Worm (Caenorhabditis elegans): ENCODE results near the gene oac-7.

The oac-7 gene

ce11 chrV:16333412-16333811 is 23.8 kb downstream of the oac-7 start, which contains the start of gene srh-167:
Gene srh-167, plus strand, starts transcription at chrV:16333712.
- TF ChIP-seq ztf-4 (tag; optimal IDR thresholded peaks at IDR 0.05) (no peak), blmp-1 (tag; optimal IDR thresholded peaks at IDR 0.05; ENCODE audit: insufficient read depth) (no peak), elt-1 (tag; optimal IDR thresholded peaks at IDR 0.05) (no peak), mab-5 (tag; optimal IDR thresholded peaks at IDR 0.05) (no peak), egl-27 (tag; optimal IDR thresholded peaks at IDR 0.05) (no peak), F13H6.1 (tag; optimal IDR thresholded peaks at IDR 0.05) (no peak), unc-55 (GFP tag; optimal IDR thresholded peaks at IDR 0.05) (no peak), aly-2 (tag; optimal IDR thresholded peaks at IDR 0.05) (no peak), C34F6.9 (tag; optimal IDR thresholded peaks at IDR 0.05) (no peak), fos-1 (tag; optimal IDR thresholded peaks at IDR 0.05) (no peak), R02D3.7 (tag; optimal IDR thresholded peaks at IDR 0.05) (no peak), mbf-1 (tag; optimal IDR thresholded peaks at IDR 0.05) (no peak), ZK546.5 (tag; optimal IDR thresholded peaks at IDR 0.05) (no peak), nhr-77 (tag; optimal IDR thresholded peaks at IDR 0.05) (no peak), nhr-6 (tag; optimal IDR thresholded peaks at IDR 0.05) (no peak)

- no peak for TF ChIP-seq nhr-25 (tag; optimal IDR thresholded peaks at IDR 0.05)
- TF ChIP-seq nhr-23 (tag; optimal IDR thresholded peaks at IDR 0.05), result no peak
- no peak for TF ChIP-seq zag-1 (tag; optimal IDR thresholded peaks at IDR 0.05)
- TF ChIP-seq skn-1 (tag; optimal IDR thresholded peaks at IDR 0.05), result no peak
- no peak for TF ChIP-seq nhr-129 (tag; optimal IDR thresholded peaks at IDR 0.05)
- no peak for TF ChIP-seq unc-55 (GFP tag; optimal IDR thresholded peaks at IDR 0.05)
- no peak for TF ChIP-seq Y55F3AM.14 (GFP tag; optimal IDR thresholded peaks at IDR 0.05)
- no peak for TF ChIP-seq ama-1 (optimal IDR thresholded peaks at IDR 0.05)
- no peak for TF ChIP-seq lsy-2 (tag; optimal IDR thresholded peaks at IDR 0.05)
- no peak for TF ChIP-seq ceh-16 (tag; optimal IDR thresholded peaks at IDR 0.05)
- TF ChIP-seq lin-11 (tag; optimal IDR thresholded peaks at IDR 0.05), result no peak
Observed at ce11 chrV:16336326-16336725, 26.7 kb downstream of the oac-7 start, which contains the start of gene srw-87. Gene srw-87, plus strand, starts transcription at chrV:16336626.

- TF ChIP-seq unc-55 (GFP tag; optimal IDR thresholded peaks at IDR 0.05), result peak; percentile 63
Observed at ce11 chrV:16338287-16339092, 28.9 kb downstream of the oac-7 start, which contains the start of gene slc-9B.2. Gene slc-9B.2, plus strand, starts transcription at chrV:16339042.

- TF ChIP-seq crh-2 (tag; optimal IDR thresholded peaks at IDR 0.05) (peak; percentile 15), sma-9 (GFP tag; optimal IDR thresholded peaks at IDR 0.05) (peak; percentile 48), sma-9 (tag; optimal IDR thresholded peaks at IDR 0.05) (no peak), nhr-237 (tag; optimal IDR thresholded peaks at IDR 0.05) (no peak), fos-1 (tag; optimal IDR thresholded peaks at IDR 0.05) (peak; percentile 8)
Observed at ce11 chrV:16342258-16342618, 32.6 kb downstream of the oac-7 start, which contains the start of gene nhr-193. Gene nhr-193, plus strand, starts transcription at chrV:16342308.

ce11 chrV:16346406-16347108 is 37.0 kb downstream of the oac-7 start, which contains the start of the genes W08G11.5 and W08G11.1:
Gene W08G11.5, minus strand, starts transcription at chrV:16346506.
Gene W08G11.1, plus strand, starts transcription at chrV:16347058.
- TF ChIP-seq nhr-25 (tag; optimal IDR thresholded peaks at IDR 0.05), result no peak
- TF ChIP-seq elt-3 (tag; optimal IDR thresholded peaks at IDR 0.05), result no peak
- TF ChIP-seq zag-1 (tag; optimal IDR thresholded peaks at IDR 0.05), result no peak
- no peak for TF ChIP-seq aly-2 (tag; optimal IDR thresholded peaks at IDR 0.05)
- TF ChIP-seq R02D3.7 (tag; optimal IDR thresholded peaks at IDR 0.05), result no peak
- no peak for TF ChIP-seq ceh-82 (tag; optimal IDR thresholded peaks at IDR 0.05)

ce11 chrV:16350061-16350460 is 40.5 kb downstream of the oac-7 start:
- TF ChIP-seq aly-2 (tag; optimal IDR thresholded peaks at IDR 0.05) (no peak), F13H6.1 (tag; optimal IDR thresholded peaks at IDR 0.05) (no peak), snpc-4 (tag; optimal IDR thresholded peaks at IDR 0.05) (no peak), zag-1 (tag; optimal IDR thresholded peaks at IDR 0.05) (no peak), sma-9 (GFP tag; optimal IDR thresholded peaks at IDR 0.05) (no peak), sma-9 (tag; optimal IDR thresholded peaks at IDR 0.05) (no peak), R02D3.7 (tag; optimal IDR thresholded peaks at IDR 0.05) (no peak)

All from whole organism, L2 larva.